Worm (Caenorhabditis elegans): ENCODE data around the gene math-26.
A peak's percentile ranks its signal among the peaks of the same experiment; 100 is the strongest.

Gene math-26

ce11 chrII:1731932-1732331 lies 39.5 kb upstream of the math-26 start, which contains the start of gene ceh-82:
TSS of gene ceh-82 (plus strand) at chrII:1732232.
- TF ChIP-seq elt-3 (tag; optimal IDR thresholded peaks at IDR 0.05) (no peak), snpc-4 (tag; optimal IDR thresholded peaks at IDR 0.05) (no peak)

ce11 chrII:1735145-1735544 lies 36.3 kb upstream of the math-26 start:
- no peak for TF ChIP-seq blmp-1 (tag; optimal IDR thresholded peaks at IDR 0.05; ENCODE audit: insufficient read depth)

ce11 chrII:1736353-1736752 lies 35.1 kb upstream of the math-26 start, which contains the start of gene ceh-83:
TSS of gene ceh-83 (minus strand) at chrII:1736533.
- TF ChIP-seq fos-1 (tag; optimal IDR thresholded peaks at IDR 0.05) = peak; percentile 49
- TF ChIP-seq Y55F3AM.14 (GFP tag; optimal IDR thresholded peaks at IDR 0.05) = no peak

ce11 chrII:1738844-1739243 lies 32.6 kb upstream of the math-26 start, which contains the start of the genes irld-9 and irld-33:
TSS of gene irld-9 (minus strand) at chrII:1738944.
TSS of gene irld-33 (plus strand) at chrII:1739052.
- TF ChIP-seq unc-55 (GFP tag; optimal IDR thresholded peaks at IDR 0.05) = no peak
- TF ChIP-seq gmeb-1 (tag; optimal IDR thresholded peaks at IDR 0.05) = no peak
- TF ChIP-seq nhr-10 (tag; optimal IDR thresholded peaks at IDR 0.05) = no peak
- no peak for TF ChIP-seq ceh-82 (tag; optimal IDR thresholded peaks at IDR 0.05)
- TF ChIP-seq nhr-12 (tag; optimal IDR thresholded peaks at IDR 0.05) = no peak
- TF ChIP-seq snpc-4 (tag; optimal IDR thresholded peaks at IDR 0.05) = no peak
- TF ChIP-seq ama-1 (optimal IDR thresholded peaks at IDR 0.05) = no peak
- TF ChIP-seq alr-1 (tag; optimal IDR thresholded peaks at IDR 0.05) = no peak

ce11 chrII:1741248-1741647 lies 30.2 kb upstream of the math-26 start, which contains the start of gene K07G6.1:
TSS of gene K07G6.1 (plus strand) at chrII:1741548.
- no peak for TF ChIP-seq nhr-25 (tag; optimal IDR thresholded peaks at IDR 0.05)
- TF ChIP-seq mab-5 (tag; optimal IDR thresholded peaks at IDR 0.05) = no peak
- TF ChIP-seq unc-39 (tag; optimal IDR thresholded peaks at IDR 0.05) = no peak
- TF ChIP-seq nhr-12 (tag; optimal IDR thresholded peaks at IDR 0.05) = no peak
- TF ChIP-seq elt-1 (tag; optimal IDR thresholded peaks at IDR 0.05) = no peak
- TF ChIP-seq nhr-11 (tag; optimal IDR thresholded peaks at IDR 0.05) = no peak
- TF ChIP-seq aly-2 (tag; optimal IDR thresholded peaks at IDR 0.05) = no peak
- no peak for TF ChIP-seq egl-27 (tag; optimal IDR thresholded peaks at IDR 0.05)

- TF ChIP-seq gmeb-1 (tag; optimal IDR thresholded peaks at IDR 0.05) (no peak), mdl-1 (tag; optimal IDR thresholded peaks at IDR 0.05) (no peak), nhr-77 (tag; optimal IDR thresholded peaks at IDR 0.05) (no peak), sma-3 (GFP tag; optimal IDR thresholded peaks at IDR 0.05) (no peak), ZK546.5 (tag; optimal IDR thresholded peaks at IDR 0.05) (no peak), ama-1 (optimal IDR thresholded peaks at IDR 0.05) (no peak), nhr-6 (tag; optimal IDR thresholded peaks at IDR 0.05) (no peak), lin-39 (tag; optimal IDR thresholded peaks at IDR 0.05) (no peak)
These were observed 28.9 kb upstream of the math-26 start, which contains the start of gene F36H5.12 for ce11 chrII:1742535-1742934. TSS of gene F36H5.12 (plus strand) at chrII:1742835.

ce11 chrII:1744183-1744582 lies 27.3 kb upstream of the math-26 start, which contains the start of gene clec-19:
TSS of gene clec-19 (plus strand) at chrII:1744483.
- no peak for TF ChIP-seq ZK546.5 (tag; optimal IDR thresholded peaks at IDR 0.05)
- TF ChIP-seq mdl-1 (tag; optimal IDR thresholded peaks at IDR 0.05) = no peak
- no peak for TF ChIP-seq C34F6.9 (tag; optimal IDR thresholded peaks at IDR 0.05)
- no peak for TF ChIP-seq alr-1 (tag; optimal IDR thresholded peaks at IDR 0.05)

- no peak for TF ChIP-seq nhr-77 (tag; optimal IDR thresholded peaks at IDR 0.05)
- no peak for TF ChIP-seq gmeb-1 (tag; optimal IDR thresholded peaks at IDR 0.05)
- TF ChIP-seq skn-1 (tag; optimal IDR thresholded peaks at IDR 0.05) = no peak
- no peak for TF ChIP-seq ZK546.5 (tag; optimal IDR thresholded peaks at IDR 0.05)
- TF ChIP-seq alr-1 (tag; optimal IDR thresholded peaks at IDR 0.05) = no peak
- TF ChIP-seq blmp-1 (tag; optimal IDR thresholded peaks at IDR 0.05; ENCODE audit: insufficient read depth) = no peak
- TF ChIP-seq nhr-21 (tag; optimal IDR thresholded peaks at IDR 0.05) = no peak
- TF ChIP-seq nhr-10 (tag; optimal IDR thresholded peaks at IDR 0.05) = no peak
- TF ChIP-seq unc-62 (GFP tag; optimal IDR thresholded peaks at IDR 0.05) = no peak
- TF ChIP-seq lin-39 (tag; optimal IDR thresholded peaks at IDR 0.05) = no peak
- no peak for TF ChIP-seq C34F6.9 (tag; optimal IDR thresholded peaks at IDR 0.05)
- no peak for TF ChIP-seq mab-5 (tag; optimal IDR thresholded peaks at IDR 0.05)
- TF ChIP-seq sma-3 (GFP tag; optimal IDR thresholded peaks at IDR 0.05) = no peak
- TF ChIP-seq nhr-237 (tag; optimal IDR thresholded peaks at IDR 0.05) = no peak
- TF ChIP-seq ztf-4 (tag; optimal IDR thresholded peaks at IDR 0.05) = no peak
- TF ChIP-seq unc-39 (tag; optimal IDR thresholded peaks at IDR 0.05) = no peak
- no peak for TF ChIP-seq sem-4 (tag; optimal IDR thresholded peaks at IDR 0.05)
- no peak for TF ChIP-seq sma-9 (GFP tag; optimal IDR thresholded peaks at IDR 0.05)
- TF ChIP-seq sma-9 (tag; optimal IDR thresholded peaks at IDR 0.05) = no peak
- TF ChIP-seq R02D3.7 (tag; optimal IDR thresholded peaks at IDR 0.05) = no peak
- TF ChIP-seq ceh-82 (tag; optimal IDR thresholded peaks at IDR 0.05) = no peak
These were observed 21.0 kb upstream of the math-26 start, which contains the start of the genes F36H5.13 and F36H5.8 for ce11 chrII:1750413-1750812. TSS of gene F36H5.13 (minus strand) at chrII:1750513. TSS of gene F36H5.8 (minus strand) at chrII:1750686.
